Worm (Caenorhabditis elegans) whole organism, L1 larva: ENCODE results near the gene lim-4.

Experiments
- ceh-90 ChIP-seq: sonication (generic microtip); optimal IDR thresholded peaks from 2 replicates; lab custom pipeline; 2016; ENCODE audit warnings: missing genetic modification characterization, missing compliant biosample characterization
- efl-3 ChIP-seq: fragments of 200-800 bp; sonication (Bioruptor generic); optimal IDR thresholded peaks from 2 replicates; lab custom pipeline; 2018; ENCODE audit warnings: mild to moderate bottlenecking, missing genetic modification characterization, missing compliant biosample characterization
- hlh-17 ChIP-seq: fragments of 200-800 bp; sonication (Bioruptor generic); optimal IDR thresholded peaks from 2 replicates; lab custom pipeline; 2018; ENCODE audit warnings: missing genetic modification characterization, mild to moderate bottlenecking, missing compliant biosample characterization, moderate library complexity, borderline replicate concordance
- mab-9 ChIP-seq: fragments of 200-800 bp; sonication (Bioruptor generic); IDR thresholded peaks from 2 replicates; pipeline ENCODE4 v1.3.6; 2022; ENCODE audit warnings: missing genetic modification reagents, missing genetic modification characterization, missing compliant biosample characterization
- nhr-19 ChIP-seq: fragments of 200-800 bp; sonication (Bioruptor generic); conservative IDR thresholded peaks from 2 replicates; pipeline ENCODE4 v1.3.6; 2022; ENCODE audit warnings: missing genetic modification characterization, missing compliant biosample characterization
- nhr-28 ChIP-seq: fragments of 150-350 bp; optimal IDR thresholded peaks from 2 replicates; lab custom pipeline; 2014; ENCODE audit warnings: missing biosample characterization, missing genetic modification characterization
- nhr-76 ChIP-seq: sonication (generic microtip); optimal IDR thresholded peaks from 2 replicates; lab custom pipeline; 2017; ENCODE audit warnings: missing biosample characterization, missing genetic modification characterization
- nhr-77 ChIP-seq: fragments of 150-350 bp; optimal IDR thresholded peaks from 2 replicates; lab custom pipeline; 2014; ENCODE audit warnings: missing biosample characterization, missing genetic modification characterization
- ztf-11 ChIP-seq, 2 experiments: sonication (generic microtip); optimal IDR thresholded peaks; 2 replicates each; lab custom pipeline; 2016 to 2017; ENCODE audit warnings: missing genetic modification characterization in 2 of 2, missing biosample characterization in 1 of 2, missing compliant biosample characterization in 1 of 2

- TF ChIP-seq nhr-19 (GFP tag; lab: Robert Waterston, UW) (no peak), efl-3 (GFP tag; lab: Kevin White, UChicago) (no peak), ceh-90 (no peak), nhr-76 (tag; lab: Kevin White, UChicago) (no peak), hlh-17 (GFP tag; lab: Kevin White, UChicago) (no peak), mab-9 (no peak), nhr-28 (tag; lab: Kevin White, UChicago) (no peak), ztf-11 (tag; optimal IDR thresholded peaks at IDR 0.05; lab: Kevin White, UChicago) (no peak), nhr-77 (tag; lab: Kevin White, UChicago) (no peak)
Observed at ce11 chrX:3901389-3901788, 28.0 kb upstream of the lim-4 start.
